Fruit fly (Drosophila melanogaster) whole organism, embryonic: Measurements from ENCODE around the gene CG14252.
A peak's percentile ranks its signal among the peaks of the same experiment; 100 is the strongest.

Experiments
- Awh ChIP-seq: fragments of 200-800 bp; sonication (Bioruptor generic); IDR thresholded peaks from 2 replicates; pipeline ENCODE4, ENCODE4 v1.3.6; 2022; ENCODE audit warnings: missing biosample characterization, missing genetic modification characterization
- Blimp-1 ChIP-seq: fragments of 200-800 bp; sonication (Bioruptor generic); optimal IDR thresholded peaks from 3 replicates; lab custom pipeline; 2018; ENCODE audit warnings: missing biosample characterization, missing genetic modification characterization, mild to moderate bottlenecking, moderate library complexity, missing genetic modification reagents
- CG10462 ChIP-seq: fragments of 200-800 bp; sonication (Bioruptor generic); optimal IDR thresholded peaks from 2 replicates; lab custom pipeline; 2016; ENCODE audit warnings: missing biosample characterization, missing genetic modification characterization
- CG10565 ChIP-seq: fragments of 200-800 bp; sonication (Bioruptor generic); optimal IDR thresholded peaks from 3 replicates; lab custom pipeline; 2016; ENCODE audit warnings: missing biosample characterization, mild to moderate bottlenecking, missing genetic modification characterization
- CG13296 ChIP-seq: fragments of 200-800 bp; sonication (Bioruptor generic); optimal IDR thresholded peaks from 3 replicates; lab custom pipeline; 2018; ENCODE audit warnings: missing biosample characterization, mild to moderate bottlenecking, missing genetic modification characterization
- CG14860 ChIP-seq: fragments of 200-800 bp; sonication (Bioruptor generic); IDR thresholded peaks from 3 replicates; pipeline ENCODE4 v1.3.6; 2022; ENCODE audit warnings: missing biosample characterization, missing genetic modification characterization; ENCODE audit not compliant: partially characterized antibody
- CG15269 ChIP-seq: fragments of 200-800 bp; sonication (Bioruptor generic); optimal IDR thresholded peaks from 2 replicates; lab custom pipeline; 2018; ENCODE audit warnings: missing biosample characterization, mild to moderate bottlenecking, missing genetic modification characterization, moderate library complexity
- CG16813 ChIP-seq: fragments of 200-800 bp; sonication (Bioruptor generic); IDR thresholded peaks from 3 replicates; pipeline ENCODE4 v1.3.6; 2022; ENCODE audit warnings: missing biosample characterization, missing genetic modification characterization; ENCODE audit not compliant: partially characterized antibody
- CG17359 ChIP-seq: fragments of 200-800 bp; sonication (Bioruptor generic); optimal IDR thresholded peaks from 3 replicates; lab custom pipeline; 2018; ENCODE audit warnings: missing biosample characterization, mild to moderate bottlenecking, missing genetic modification characterization, moderate library complexity
- CG2129 ChIP-seq: fragments of 200-800 bp; sonication (Bioruptor generic); IDR thresholded peaks from 2 replicates; pipeline ENCODE4 v1.3.6; 2022; ENCODE audit warnings: missing biosample characterization, missing genetic modification characterization; ENCODE audit not compliant: partially characterized antibody
- CG2875 ChIP-seq: fragments of 200-800 bp; sonication (Bioruptor generic); optimal IDR thresholded peaks from 2 replicates; lab custom pipeline; 2017; ENCODE audit warnings: missing biosample characterization, mild to moderate bottlenecking, missing genetic modification characterization, missing genetic modification reagents
- CG3065 ChIP-seq: fragments of 200-800 bp; sonication (Bioruptor generic); optimal IDR thresholded peaks from 2 replicates; lab custom pipeline; 2016; ENCODE audit warnings: missing biosample characterization, missing genetic modification characterization
- CG31388 ChIP-seq: fragments of 200-800 bp; sonication (Bioruptor generic); optimal IDR thresholded peaks from 2 replicates; lab custom pipeline; 2016; ENCODE audit warnings: missing biosample characterization, missing genetic modification characterization
- CG3163 ChIP-seq: fragments of 200-800 bp; sonication (Bioruptor generic); optimal IDR thresholded peaks from 3 replicates; lab custom pipeline; 2016; ENCODE audit warnings: missing biosample characterization, missing genetic modification characterization
- CG4820 ChIP-seq: fragments of 200-800 bp; sonication (Bioruptor generic); optimal IDR thresholded peaks from 3 replicates; lab custom pipeline; 2016; ENCODE audit warnings: missing biosample characterization, missing genetic modification characterization
- CG5245 ChIP-seq: fragments of 200-800 bp; sonication (Bioruptor generic); optimal IDR thresholded peaks from 3 replicates; lab custom pipeline; 2016; ENCODE audit warnings: missing biosample characterization, missing genetic modification characterization
- CG7745 ChIP-seq: fragments of 200-800 bp; sonication (Bioruptor generic); optimal IDR thresholded peaks from 2 replicates; lab custom pipeline; 2018; ENCODE audit warnings: missing biosample characterization, mild to moderate bottlenecking, missing genetic modification characterization, moderate library complexity
- CG7987 ChIP-seq: fragments of 200-800 bp; sonication (Bioruptor generic); optimal IDR thresholded peaks from 2 replicates; lab custom pipeline; 2018; ENCODE audit warnings: missing biosample characterization, mild to moderate bottlenecking, missing genetic modification characterization, moderate library complexity
- CG8359 ChIP-seq: fragments of 200-800 bp; sonication (Bioruptor generic); optimal IDR thresholded peaks from 2 replicates; lab custom pipeline; 2017; ENCODE audit warnings: missing biosample characterization, mild to moderate bottlenecking, missing genetic modification characterization, borderline replicate concordance
- CG8944 ChIP-seq: fragments of 200-800 bp; sonication (Bioruptor generic); optimal IDR thresholded peaks from 3 replicates; lab custom pipeline; 2016; ENCODE audit warnings: missing biosample characterization, missing genetic modification characterization
- D ChIP-seq, 2 experiments: fragments of 200-800 bp in 1 of 2; fragments of >200 bp in 1 of 2; sonication (Bioruptor generic) in 1 of 2; optimal IDR thresholded peaks; 2 replicates in 1 of 2; 3 replicates in 1 of 2; lab custom pipeline; 2017; ENCODE audit warnings: mild to moderate bottlenecking in 1 of 2, missing biosample characterization in 1 of 2, missing genetic modification characterization in 1 of 2, missing genetic modification reagents in 1 of 2
- Dp ChIP-seq: fragments of 200-800 bp; sonication (Bioruptor generic); optimal IDR thresholded peaks from 2 replicates; lab custom pipeline; 2018; ENCODE audit warnings: missing biosample characterization, mild to moderate bottlenecking, missing genetic modification characterization, moderate library complexity
- E2f1 ChIP-seq: fragments of 200-800 bp; sonication (Bioruptor generic); IDR thresholded peaks from 2 replicates; pipeline ENCODE4 v1.3.6; 2022; ENCODE audit warnings: missing biosample characterization, missing genetic modification characterization
- GATAe ChIP-seq: fragments of 200-800 bp; sonication (Bioruptor generic); conservative IDR thresholded peaks from 2 replicates; pipeline ENCODE4 v1.3.6; 2022; ENCODE audit warnings: missing biosample characterization, missing genetic modification characterization
- H15 ChIP-seq: fragments of 200-800 bp; sonication (Bioruptor generic); IDR thresholded peaks from 3 replicates; pipeline ENCODE4 v1.3.6; 2022; ENCODE audit warnings: missing biosample characterization, missing genetic modification characterization
- HLH4C ChIP-seq: fragments of 200-800 bp; sonication (Bioruptor generic); IDR thresholded peaks from 3 replicates; pipeline ENCODE4 v1.3.6; 2022; ENCODE audit warnings: missing biosample characterization, missing genetic modification characterization; ENCODE audit not compliant: partially characterized antibody
- Hand ChIP-seq: fragments of 200-800 bp; sonication (Bioruptor generic); optimal IDR thresholded peaks from 2 replicates; lab custom pipeline; 2017; ENCODE audit warnings: mild to moderate bottlenecking, missing biosample characterization, missing genetic modification reagents, missing genetic modification characterization
- HmgD ChIP-seq: fragments of 200-800 bp; sonication (Bioruptor generic); optimal IDR thresholded peaks from 3 replicates; lab custom pipeline; 2016; ENCODE audit warnings: missing biosample characterization, missing genetic modification characterization
- Hmx ChIP-seq: fragments of 200-800 bp; sonication (Bioruptor generic); optimal IDR thresholded peaks from 2 replicates; lab custom pipeline; 2016; ENCODE audit warnings: missing biosample characterization, missing genetic modification characterization
- Lhr ChIP-seq: fragments of 200-800 bp; sonication (Bioruptor generic); optimal IDR thresholded peaks from 3 replicates; lab custom pipeline; 2017; ENCODE audit warnings: mild to moderate bottlenecking, missing biosample characterization, missing genetic modification reagents, missing genetic modification characterization
- Nf-YB ChIP-seq: fragments of 200-800 bp; sonication (Bioruptor generic); optimal IDR thresholded peaks from 3 replicates; lab custom pipeline; 2019; ENCODE audit warnings: missing biosample characterization, mild to moderate bottlenecking, missing genetic modification characterization, moderate library complexity
- Oaz ChIP-seq: fragments of 200-800 bp; sonication (Bioruptor generic); IDR thresholded peaks from 2 replicates; pipeline ENCODE4 v1.3.6; 2022; ENCODE audit warnings: missing biosample characterization, missing genetic modification characterization
- Ravus ChIP-seq: fragments of 200-800 bp; sonication (Bioruptor generic); IDR thresholded peaks from 2 replicates; pipeline ENCODE4 v1.3.6; 2022; ENCODE audit warnings: missing biosample characterization, missing genetic modification characterization
- Sox100B ChIP-seq: fragments of 200-800 bp; sonication (Bioruptor generic); optimal IDR thresholded peaks from 3 replicates; lab custom pipeline; 2018; ENCODE audit warnings: missing biosample characterization, mild to moderate bottlenecking, missing genetic modification characterization
- TFAM ChIP-seq: fragments of 200-800 bp; sonication (Bioruptor generic); optimal IDR thresholded peaks from 2 replicates; lab custom pipeline; 2017; ENCODE audit warnings: missing biosample characterization, missing genetic modification characterization, inconsistent platforms
- Vsx1 ChIP-seq: fragments of 200-800 bp; sonication (Bioruptor generic); optimal IDR thresholded peaks from 2 replicates; lab custom pipeline; 2017; ENCODE audit warnings: missing biosample characterization, mild to moderate bottlenecking, missing genetic modification characterization, missing genetic modification reagents
- Xbp1 ChIP-seq: fragments of 200-800 bp; sonication (Bioruptor generic); optimal IDR thresholded peaks from 3 replicates; lab custom pipeline; 2016; ENCODE audit warnings: missing biosample characterization, mild to moderate bottlenecking, missing genetic modification characterization
- abd-A ChIP-seq: fragments of 200-800 bp; sonication (Bioruptor generic); optimal IDR thresholded peaks from 3 replicates; lab custom pipeline; 2019; ENCODE audit warnings: missing biosample characterization, mild to moderate bottlenecking, missing genetic modification characterization, moderate library complexity
- al ChIP-seq: fragments of 200-800 bp; sonication (Bioruptor generic); IDR thresholded peaks from 2 replicates; pipeline ENCODE4 v1.3.6; 2022; ENCODE audit warnings: missing biosample characterization, missing genetic modification characterization
- dm ChIP-seq: fragments of 200-800 bp; sonication (Bioruptor generic); optimal IDR thresholded peaks from 3 replicates; lab custom pipeline; 2016; ENCODE audit warnings: missing biosample characterization, missing genetic modification characterization
- dpn ChIP-seq, 2 experiments: fragments of 200-800 bp; sonication (Bioruptor generic); optimal IDR thresholded peaks; 3 replicates each; lab custom pipeline; 2016; ENCODE audit warnings: missing biosample characterization in 2 of 2, missing genetic modification characterization in 2 of 2
- emc ChIP-seq: fragments of 200-800 bp; sonication (Bioruptor generic); optimal IDR thresholded peaks from 2 replicates; lab custom pipeline; 2016; ENCODE audit warnings: missing biosample characterization, missing genetic modification characterization
- fd96Cb ChIP-seq: fragments of 200-800 bp; sonication (Bioruptor generic); optimal IDR thresholded peaks from 2 replicates; lab custom pipeline; 2018; ENCODE audit warnings: missing biosample characterization, mild to moderate bottlenecking, missing genetic modification characterization, moderate library complexity
- sim ChIP-seq: fragments of 200-800 bp; sonication (Bioruptor generic); IDR thresholded peaks from 2 replicates; pipeline ENCODE4 v1.3.6; 2022; ENCODE audit warnings: missing biosample characterization, missing genetic modification characterization
- slou ChIP-seq: fragments of 200-800 bp; sonication (Bioruptor generic); optimal IDR thresholded peaks from 3 replicates; lab custom pipeline; 2016; ENCODE audit warnings: missing biosample characterization, missing genetic modification characterization
- ssp ChIP-seq: fragments of 200-800 bp; sonication (Bioruptor generic); IDR thresholded peaks from 2 replicates; pipeline ENCODE4 v1.3.6; 2022; ENCODE audit warnings: missing biosample characterization, missing genetic modification characterization
- sug ChIP-seq: fragments of 200-800 bp; optimal IDR thresholded peaks from 2 replicates; lab custom pipeline; 2019; ENCODE audit warnings: missing biosample characterization, mild to moderate bottlenecking, missing genetic modification characterization, moderate library complexity
- trem ChIP-seq: fragments of 200-800 bp; optimal IDR thresholded peaks from 3 replicates; lab custom pipeline; 2019; ENCODE audit warnings: missing biosample characterization, mild to moderate bottlenecking, missing genetic modification characterization, moderate library complexity

Gene CG14252

DNA sequence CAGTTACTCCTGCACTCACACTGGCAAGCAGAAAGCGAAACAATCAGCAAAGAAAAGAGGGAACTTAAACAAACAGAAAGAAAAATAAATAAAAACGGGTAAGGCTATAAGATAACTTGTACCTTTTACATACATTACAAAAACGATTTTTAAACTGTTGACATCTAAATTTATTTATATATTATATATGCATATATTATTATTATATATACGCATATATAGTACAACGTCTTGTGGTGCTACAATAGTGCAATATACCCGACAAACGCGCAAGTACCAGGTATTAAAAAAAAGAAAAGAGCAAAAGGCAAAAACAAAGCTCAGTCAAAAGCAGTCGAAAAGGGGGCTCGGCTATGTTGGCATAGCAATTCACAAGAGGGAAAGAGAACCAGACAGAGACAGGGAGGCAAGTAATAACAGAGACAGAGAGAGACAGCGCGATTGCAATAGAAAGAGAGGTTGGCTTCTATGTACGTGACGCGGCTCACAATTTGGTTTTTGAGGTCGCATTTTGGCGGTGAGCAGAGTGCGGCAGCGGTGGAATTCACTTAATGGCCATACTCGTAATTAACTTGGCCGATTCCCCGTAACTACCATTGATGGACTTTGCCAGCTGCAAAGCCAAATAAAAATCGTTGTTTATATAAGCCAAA lies 8.8 kb downstream of the CG14252 start (continued):
- TF ChIP-seq ssp (GFP tag; lab: Robert Waterston, UW) (peak; percentile 78), Hand (no peak), E2f1 (GFP tag; lab: Robert Waterston, UW) (peak; percentile 83), CG31388 (GFP tag; lab: Kevin White, UChicago) (peak; percentile 34), CG5245 (GFP tag; lab: Kevin White, UChicago) (no peak), CG3163 (GFP tag; lab: Kevin White, UChicago) (no peak), HmgD (GFP tag; lab: Kevin White, UChicago) (no peak), CG7745 (no peak), CG10462 (GFP tag; lab: Kevin White, UChicago) (peak; percentile 19), abd-A (tag; lab: Kevin White, UChicago) (no peak), CG13296 (peak; percentile 46), dpn (GFP tag; optimal IDR thresholded peaks at IDR 0.05; lab: Kevin White, UChicago) (peak in 1 of 2 experiments; percentile 74), al (GFP tag; lab: Robert Waterston, UW) (peak; percentile 32; the same call in 1 of the 2 replicates), Xbp1 (peak; percentile 74), CG2129 (no peak), CG14860 (GFP tag; lab: Robert Waterston, UW) (no peak), CG17359 (tag; lab: Kevin White, UChicago) (peak; percentile 90), Blimp-1 (peak; percentile 83), slou (no peak), emc (GFP tag; lab: Kevin White, UChicago) (no peak), Lhr (GFP tag; lab: Kevin White, UChicago) (peak; percentile 20), Ravus (GFP tag; lab: Robert Waterston, UW) (peak; percentile 39), Dp (GFP tag; lab: Kevin White, UChicago) (no peak), fd96Cb (tag; lab: Kevin White, UChicago) (peak; percentile 84), CG3065 (GFP tag; lab: Kevin White, UChicago) (peak; percentile 27), CG10565 (GFP tag; lab: Kevin White, UChicago) (no peak), HLH4C (GFP tag; lab: Robert Waterston, UW) (no peak), Hmx (GFP tag; lab: Kevin White, UChicago) (no peak), CG8359 (GFP tag; lab: Kevin White, UChicago) (peak; percentile 16), Awh (GFP tag; lab: Robert Waterston, UW) (peak; percentile 84), H15 (GFP tag; lab: Robert Waterston, UW) (peak; percentile 69; the same call in 2 of the 3 replicates), CG7987 (peak; percentile 13), TFAM (GFP tag; lab: Kevin White, UChicago) (no peak), GATAe (GFP tag; lab: Robert Waterston, UW) (no peak), CG16813 (GFP tag; lab: Robert Waterston, UW) (no peak), CG15269 (peak; percentile 80), dm (GFP tag; lab: Kevin White, UChicago) (no peak), Oaz (peak; percentile 54; the same call in 1 of the 2 replicates), Vsx1 (GFP tag; lab: Kevin White, UChicago) (peak; percentile 67), sim (GFP tag; lab: Robert Waterston, UW) (no peak; the same call in 1 of the 2 replicates), trem (tag; lab: Kevin White, UChicago) (peak; percentile 59), sug (tag; lab: Kevin White, UChicago) (no peak), CG8944 (GFP tag; lab: Kevin White, UChicago) (no peak), D (optimal IDR thresholded peaks at IDR 0.05; lab: Kevin White, UChicago) (no peak), D (GFP tag; optimal IDR thresholded peaks at IDR 0.05; lab: Kevin White, UChicago) (peak; percentile 64), Sox100B (GFP tag; lab: Kevin White, UChicago) (peak; percentile 81), CG4820 (peak; percentile 38), Nf-YB (GFP tag; lab: Kevin White, UChicago) (peak; percentile 51), CG2875 (GFP tag; lab: Kevin White, UChicago) (peak; percentile 72)
